Worm (Caenorhabditis elegans) whole organism, late embryonic: ENCODE results near the gene pqn-71.

Experiments
- C08G9.2 ChIP-seq: sonication (generic microtip); optimal IDR thresholded peaks from 2 replicates; lab custom pipeline; 2016; ENCODE audit warnings: mild to moderate bottlenecking, missing genetic modification characterization, moderate library complexity, missing compliant biosample characterization
- Y22D7AL.16 ChIP-seq: sonication (generic microtip); optimal IDR thresholded peaks from 2 replicates; lab custom pipeline; 2016; ENCODE audit warnings: missing genetic modification characterization, missing compliant biosample characterization
- ahr-1 ChIP-seq: sonication (generic microtip); optimal IDR thresholded peaks from 2 replicates; lab custom pipeline; 2016; ENCODE audit warnings: missing genetic modification characterization, missing compliant biosample characterization
- ama-1 ChIP-seq: fragments of 150-350 bp; optimal IDR thresholded peaks from 2 replicates; lab custom pipeline; 2014
- ceh-18 ChIP-seq: sonication (generic microtip); optimal IDR thresholded peaks from 2 replicates; lab custom pipeline; 2016; ENCODE audit warnings: missing genetic modification characterization, missing compliant biosample characterization
- ceh-19 ChIP-seq: fragments of 200-800 bp; sonication (Bioruptor generic); optimal IDR thresholded peaks from 2 replicates; lab custom pipeline; 2018; ENCODE audit warnings: mild to moderate bottlenecking, missing genetic modification characterization, missing compliant biosample characterization
- ceh-22 ChIP-seq: sonication (generic microtip); optimal IDR thresholded peaks from 2 replicates; lab custom pipeline; 2017; ENCODE audit warnings: missing biosample characterization, missing genetic modification characterization
- elt-2 ChIP-seq: sonication (generic microtip); optimal IDR thresholded peaks from 2 replicates; lab custom pipeline; 2016; ENCODE audit warnings: missing genetic modification reagents, missing genetic modification characterization, missing compliant biosample characterization
- elt-4 ChIP-seq: sonication (generic microtip); optimal IDR thresholded peaks from 2 replicates; lab custom pipeline; 2016; ENCODE audit warnings: missing genetic modification characterization, missing compliant biosample characterization
- eyg-1 ChIP-seq: sonication (generic microtip); optimal IDR thresholded peaks from 2 replicates; lab custom pipeline; 2016; ENCODE audit warnings: missing genotype, missing genetic modification characterization, missing compliant biosample characterization
- fax-1 ChIP-seq: sonication (generic microtip); optimal IDR thresholded peaks from 2 replicates; lab custom pipeline; 2016; ENCODE audit warnings: missing genotype, missing genetic modification characterization, missing compliant biosample characterization
- fkh-10 ChIP-seq: fragments of 150-350 bp; optimal IDR thresholded peaks from 2 replicates; lab custom pipeline; 2014; ENCODE audit warnings: missing biosample characterization, missing genetic modification reagents, missing genetic modification characterization
- fkh-6 ChIP-seq: sonication (generic microtip); optimal IDR thresholded peaks from 2 replicates; lab custom pipeline; 2016; ENCODE audit warnings: missing genetic modification characterization, missing compliant biosample characterization
- gmeb-2 ChIP-seq: sonication (generic microtip); optimal IDR thresholded peaks from 2 replicates; lab custom pipeline; 2016; ENCODE audit warnings: missing genetic modification characterization, inconsistent platforms, missing compliant biosample characterization
- hlh-13 ChIP-seq: fragments of 200-800 bp; sonication (Bioruptor generic); optimal IDR thresholded peaks from 2 replicates; lab custom pipeline; 2018; ENCODE audit warnings: mild to moderate bottlenecking, missing genetic modification characterization, missing compliant biosample characterization
- lim-6 ChIP-seq: sonication (generic microtip); optimal IDR thresholded peaks from 2 replicates; lab custom pipeline; 2016; ENCODE audit warnings: missing genetic modification characterization, missing compliant biosample characterization
- lin-11 ChIP-seq: fragments of 200-800 bp; sonication (Bioruptor generic); optimal IDR thresholded peaks from 2 replicates; lab custom pipeline; 2018; ENCODE audit warnings: mild to moderate bottlenecking, missing genetic modification characterization, missing compliant biosample characterization
- nfya-1 ChIP-seq: sonication (generic microtip); optimal IDR thresholded peaks from 2 replicates; lab custom pipeline; 2017; ENCODE audit warnings: missing genetic modification characterization, mild to moderate bottlenecking, missing compliant biosample characterization, antibody characterized with exemption, moderate library complexity
- nhr-11 ChIP-seq: fragments of 150-350 bp; optimal IDR thresholded peaks from 2 replicates; lab custom pipeline; 2014; ENCODE audit warnings: missing biosample characterization, missing genetic modification characterization
- odd-2 ChIP-seq: sonication (generic microtip); optimal IDR thresholded peaks from 2 replicates; lab custom pipeline; 2017; ENCODE audit warnings: antibody characterized with exemption, mild to moderate bottlenecking, missing genetic modification characterization, missing compliant biosample characterization
- pat-9 ChIP-seq: fragments of 200-800 bp; sonication (Bioruptor generic); optimal IDR thresholded peaks from 2 replicates; lab custom pipeline; 2018; ENCODE audit warnings: mild to moderate bottlenecking, missing genetic modification characterization, moderate library complexity, missing compliant biosample characterization
- pax-1 ChIP-seq: fragments of 150-350 bp; optimal IDR thresholded peaks from 2 replicates; lab custom pipeline; 2014; ENCODE audit warnings: missing biosample characterization, missing genetic modification characterization
- pha-2 ChIP-seq: sonication (generic microtip); optimal IDR thresholded peaks from 2 replicates; lab custom pipeline; 2017; ENCODE audit warnings: mild to moderate bottlenecking, missing genetic modification characterization, missing compliant biosample characterization
- pros-1 ChIP-seq: fragments of 150-350 bp; optimal IDR thresholded peaks from 2 replicates; lab custom pipeline; 2014; ENCODE audit warnings: missing biosample characterization, missing genetic modification reagents, missing genetic modification characterization
- ref-2 ChIP-seq: sonication (generic microtip); optimal IDR thresholded peaks from 2 replicates; lab custom pipeline; 2016; ENCODE audit warnings: missing genetic modification characterization, missing compliant biosample characterization
- rnt-1 ChIP-seq: sonication (generic microtip); optimal IDR thresholded peaks from 2 replicates; lab custom pipeline; 2016; ENCODE audit warnings: missing genetic modification characterization, missing compliant biosample characterization
- sdc-2 ChIP-seq: sonication (generic microtip); optimal IDR thresholded peaks from 2 replicates; lab custom pipeline; 2016; ENCODE audit warnings: missing genotype, missing genetic modification characterization, missing compliant biosample characterization
- sox-2 ChIP-seq: fragments of 200-800 bp; sonication (Bioruptor generic); IDR thresholded peaks from 2 replicates; pipeline ENCODE4 v1.3.6; 2022; ENCODE audit warnings: missing genetic modification reagents, missing genetic modification characterization, missing compliant biosample characterization
- sox-4 ChIP-seq: sonication (generic microtip); optimal IDR thresholded peaks from 2 replicates; lab custom pipeline; 2017; ENCODE audit warnings: mild to moderate bottlenecking, missing genetic modification characterization, inconsistent platforms, missing compliant biosample characterization
- tbx-7 ChIP-seq: sonication (generic microtip); optimal IDR thresholded peaks from 2 replicates; lab custom pipeline; 2016; ENCODE audit warnings: missing genotype, missing genetic modification characterization, missing compliant biosample characterization
- unc-3 ChIP-seq, 2 experiments: fragments of 200-800 bp in 1 of 2; sonication (Bioruptor generic) in 1 of 2; sonication (generic microtip) in 1 of 2; conservative IDR thresholded peaks in 1 of 2; optimal IDR thresholded peaks in 1 of 2; 2 replicates each; pipeline versions ENCODE4 v1.3.6 to Lab custom; 2016 to 2022; ENCODE audit warnings: missing compliant biosample characterization in 2 of 2, missing genetic modification characterization in 2 of 2, missing genetic modification reagents in 1 of 2
- unc-42 ChIP-seq: sonication (generic microtip); optimal IDR thresholded peaks from 2 replicates; lab custom pipeline; 2016; ENCODE audit warnings: missing genotype, missing genetic modification characterization, missing compliant biosample characterization

The pqn-71 gene

DNA sequence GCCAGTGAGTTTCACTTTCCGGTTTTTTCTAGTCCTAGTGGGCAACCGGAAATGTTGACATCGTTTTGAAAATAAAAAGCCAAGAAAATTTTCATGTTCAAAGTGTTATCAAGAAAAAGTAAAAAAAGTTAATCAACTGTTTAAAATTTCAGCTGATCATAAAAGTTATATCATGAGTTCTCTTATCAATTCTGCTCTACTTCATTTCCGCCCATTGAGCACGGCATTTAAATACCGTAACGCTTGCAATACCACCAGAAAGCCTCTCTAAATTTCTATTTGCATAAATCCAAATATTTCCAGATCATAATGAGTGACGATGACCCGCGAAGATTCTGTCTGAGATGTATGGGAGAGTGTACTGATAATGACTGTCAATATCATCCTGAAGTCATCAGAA is 20.9 kb upstream of the pqn-71 start, which contains the start of gene T26H5.9:
TSS of gene T26H5.9 (plus strand) at position 302 of the 400 bp plus-strand sequence.
- TF ChIP-seq elt-2 (tag; lab: Kevin White, UChicago) (no peak), C08G9.2 (no peak), unc-42 (tag; lab: Kevin White, UChicago) (no peak), Y22D7AL.16 (tag; lab: Kevin White, UChicago) (no peak), pros-1 (tag; lab: Kevin White, UChicago) (no peak), sox-2 (GFP tag; lab: Robert Waterston, UW) (no peak), ceh-22 (tag; lab: Kevin White, UChicago) (no peak), lim-6 (tag; lab: Kevin White, UChicago) (no peak)
- TF ChIP-seq, all 69 proteins: peak for 0

DNA sequence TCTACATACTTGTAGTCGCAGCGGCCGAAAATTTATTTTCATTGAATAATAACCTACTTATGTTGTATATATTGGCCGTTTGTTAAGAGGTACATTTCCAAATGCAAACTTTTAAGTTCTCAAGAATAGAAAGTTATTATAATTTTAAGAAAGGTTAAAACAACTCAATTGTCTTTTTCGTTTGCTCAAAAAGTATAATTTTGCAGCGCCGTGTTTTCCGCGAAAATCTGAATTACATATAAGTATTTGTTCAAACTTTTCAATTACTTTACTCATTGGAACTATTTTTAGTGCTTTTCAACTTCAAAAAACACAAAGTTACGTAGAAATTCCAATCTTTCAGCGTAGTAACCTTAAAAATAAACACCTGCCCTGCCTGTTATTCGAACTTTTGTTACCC is 20.0 kb upstream of the pqn-71 start, which contains the start of gene srh-239:
TSS of gene srh-239 (plus strand) at position 301 of the 400 bp plus-strand sequence.
- TF ChIP-seq ceh-22 (tag; lab: Kevin White, UChicago): no peak
- no peak for TF ChIP-seq unc-42 (tag; lab: Kevin White, UChicago)
- TF ChIP-seq pros-1 (tag; lab: Kevin White, UChicago): no peak
- no peak for TF ChIP-seq fkh-10
- no peak for TF ChIP-seq pat-9 (tag; lab: Kevin White, UChicago)
- TF ChIP-seq nhr-11: no peak
- no peak for TF ChIP-seq ceh-19 (GFP tag; lab: Kevin White, UChicago)
- no peak for TF ChIP-seq unc-3 (GFP tag; conservative IDR thresholded peaks at IDR 0.05; lab: Robert Waterston, UW)
- TF ChIP-seq unc-3 (tag; optimal IDR thresholded peaks at IDR 0.05; lab: Kevin White, UChicago): no peak
- TF ChIP-seq pha-2 (tag; lab: Kevin White, UChicago): no peak
- TF ChIP-seq elt-4 (tag; lab: Kevin White, UChicago): no peak
- no peak for TF ChIP-seq tbx-7
- no peak for TF ChIP-seq hlh-13 (GFP tag; lab: Kevin White, UChicago)
- no peak for TF ChIP-seq fax-1
- TF ChIP-seq ceh-18 (tag; lab: Kevin White, UChicago): no peak
- TF ChIP-seq lin-11 (tag; lab: Kevin White, UChicago): no peak
- TF ChIP-seq odd-2 (tag; lab: Kevin White, UChicago): no peak
- no peak for TF ChIP-seq ref-2 (tag; lab: Kevin White, UChicago)
- TF ChIP-seq ama-1 (lab: Kevin White, UChicago): no peak
- TF ChIP-seq gmeb-2: no peak

DNA sequence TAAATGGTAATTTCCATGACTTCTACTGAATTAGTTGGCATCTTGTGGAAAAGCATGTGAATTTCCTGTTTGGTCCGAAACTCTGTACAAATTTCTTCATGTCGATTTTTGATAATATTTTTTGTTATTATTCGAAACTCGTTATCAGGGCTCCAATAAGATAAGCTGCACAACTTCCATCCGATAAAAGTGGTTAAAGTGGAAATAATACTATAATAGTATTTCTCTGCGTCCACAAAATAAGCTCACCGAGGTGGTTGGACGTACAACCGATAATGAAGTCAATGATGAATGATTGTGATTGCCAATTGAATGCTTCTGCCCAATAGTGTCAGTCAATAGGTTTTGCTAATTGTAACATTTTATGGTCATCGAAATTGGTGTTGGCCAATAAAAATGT is 17.1 kb upstream of the pqn-71 start, which contains the start of gene T26H5.4:
TSS of gene T26H5.4 (minus strand) at position 294 of the 400 bp plus-strand sequence.
- no peak for TF ChIP-seq rnt-1 (tag; lab: Kevin White, UChicago)
- TF ChIP-seq nfya-1 (tag; lab: Kevin White, UChicago): no peak
- no peak for TF ChIP-seq pax-1 (tag; lab: Kevin White, UChicago)
- no peak for TF ChIP-seq sox-4 (tag; lab: Kevin White, UChicago)
- TF ChIP-seq elt-2 (tag; lab: Kevin White, UChicago): peak; percentile 57

DNA sequence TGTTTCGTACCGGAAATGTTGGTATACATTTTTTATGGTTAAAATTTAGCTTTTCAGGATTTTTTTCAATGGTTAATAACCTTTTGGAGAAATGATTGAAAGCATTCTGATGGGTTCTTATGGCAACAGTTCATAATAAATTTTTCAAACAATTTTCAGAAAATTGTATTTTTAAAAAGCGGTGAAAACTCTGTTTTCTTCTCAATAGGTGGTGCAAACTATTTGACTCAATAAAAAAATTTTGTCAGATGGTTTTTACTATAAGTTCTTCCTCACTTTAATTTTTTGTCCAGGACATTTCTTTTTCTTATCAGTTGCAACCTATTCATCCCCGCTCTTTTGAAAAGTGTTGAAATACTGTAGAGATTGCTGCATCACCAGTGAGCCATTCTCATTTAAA is 16.6 kb upstream of the pqn-71 start, which contains the start of gene T26H5.14:
TSS of gene T26H5.14 (plus strand) at position 301 of the 400 bp plus-strand sequence.
- TF ChIP-seq pax-1 (tag; lab: Kevin White, UChicago) (no peak), elt-4 (tag; lab: Kevin White, UChicago) (no peak), sdc-2 (tag; lab: Kevin White, UChicago) (no peak), unc-42 (tag; lab: Kevin White, UChicago) (no peak), odd-2 (tag; lab: Kevin White, UChicago) (no peak), sox-4 (tag; lab: Kevin White, UChicago) (no peak), fkh-6 (tag; lab: Kevin White, UChicago) (no peak), ahr-1 (tag; lab: Kevin White, UChicago) (no peak), nhr-11 (no peak), tbx-7 (no peak)
- TF ChIP-seq, all 69 proteins: peak for 0

DNA sequence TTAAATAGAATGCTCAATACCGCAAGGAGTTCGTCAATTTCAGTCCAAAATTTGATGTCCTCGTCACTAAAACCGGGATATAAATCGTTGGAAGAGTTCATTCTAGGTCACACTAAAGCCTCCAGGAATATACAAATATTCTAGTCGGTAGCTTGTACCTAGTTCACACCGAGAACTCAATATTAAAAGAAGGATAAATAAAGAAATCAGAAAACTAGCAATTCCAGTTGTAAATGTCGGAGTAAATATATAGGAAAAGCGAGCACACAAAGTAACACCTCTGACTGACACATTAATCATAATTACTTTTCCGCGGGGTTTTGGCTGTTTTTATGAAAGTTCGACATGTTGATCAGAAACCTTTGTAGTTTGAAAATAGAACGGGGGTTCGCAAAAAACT is 14.1 kb upstream of the pqn-71 start, which contains the start of gene srw-33:
TSS of gene srw-33 (minus strand) at position 101 of the 400 bp plus-strand sequence.
- TF ChIP-seq eyg-1 (tag; lab: Kevin White, UChicago) (no peak), ceh-22 (tag; lab: Kevin White, UChicago) (no peak)
- TF ChIP-seq, all 69 proteins: peak for 0
